Fruit fly (Drosophila melanogaster) whole organism, embryonic: Measurements from ENCODE around the gene Polr3F.
A peak's percentile ranks its signal among the peaks of the same experiment; 100 is the strongest.

Experiments
- Blimp-1 ChIP-seq: fragments of 200-800 bp; sonication (Bioruptor generic); optimal IDR thresholded peaks from 3 replicates; lab custom pipeline; 2018; ENCODE audit warnings: missing biosample characterization, missing genetic modification characterization, mild to moderate bottlenecking, moderate library complexity, missing genetic modification reagents
- Bteb2 ChIP-seq: fragments of 200-800 bp; sonication (Bioruptor generic); optimal IDR thresholded peaks from 2 replicates; lab custom pipeline; 2016; ENCODE audit warnings: missing biosample characterization, missing genetic modification characterization
- CG10565 ChIP-seq: fragments of 200-800 bp; sonication (Bioruptor generic); optimal IDR thresholded peaks from 3 replicates; lab custom pipeline; 2016; ENCODE audit warnings: missing biosample characterization, mild to moderate bottlenecking, missing genetic modification characterization
- CG11504 ChIP-seq: fragments of 200-800 bp; sonication (Bioruptor generic); optimal IDR thresholded peaks from 3 replicates; lab custom pipeline; 2019; ENCODE audit warnings: missing biosample characterization, mild to moderate bottlenecking, missing genetic modification characterization, moderate library complexity
- CG11695 ChIP-seq: fragments of 200-800 bp; sonication (Bioruptor generic); IDR thresholded peaks from 3 replicates; pipeline ENCODE4 v1.3.6; 2022; ENCODE audit warnings: missing biosample characterization, missing genetic modification characterization
- CG12236 ChIP-seq: fragments of 200-800 bp; sonication (Bioruptor generic); optimal IDR thresholded peaks from 2 replicates; lab custom pipeline; 2016; ENCODE audit warnings: missing biosample characterization, missing genetic modification characterization
- CG14710 ChIP-seq: fragments of 200-800 bp; sonication (Bioruptor generic); optimal IDR thresholded peaks from 3 replicates; lab custom pipeline; 2019; ENCODE audit warnings: missing biosample characterization, mild to moderate bottlenecking, missing genetic modification characterization, moderate library complexity
- CG15269 ChIP-seq: fragments of 200-800 bp; sonication (Bioruptor generic); optimal IDR thresholded peaks from 2 replicates; lab custom pipeline; 2018; ENCODE audit warnings: missing biosample characterization, mild to moderate bottlenecking, missing genetic modification characterization, moderate library complexity
- CG16863 ChIP-seq: fragments of 200-800 bp; sonication (Bioruptor generic); optimal IDR thresholded peaks from 3 replicates; lab custom pipeline; 2016; ENCODE audit warnings: missing biosample characterization, missing genetic modification characterization
- CG17361 ChIP-seq: fragments of 200-800 bp; sonication (Bioruptor generic); IDR thresholded peaks from 3 replicates; pipeline ENCODE4 v1.3.6; 2022; ENCODE audit warnings: missing biosample characterization, missing genetic modification characterization
- CG17385 ChIP-seq: fragments of 200-800 bp; sonication (Bioruptor generic); optimal IDR thresholded peaks from 3 replicates; lab custom pipeline; 2018; ENCODE audit warnings: missing biosample characterization, mild to moderate bottlenecking, missing genetic modification characterization
- CG18262 ChIP-seq: fragments of 200-800 bp; optimal IDR thresholded peaks from 3 replicates; lab custom pipeline; 2019; ENCODE audit warnings: missing biosample characterization, mild to moderate bottlenecking, missing genetic modification characterization, moderate library complexity
- CG2120 ChIP-seq: fragments of 200-800 bp; sonication (Bioruptor generic); optimal IDR thresholded peaks from 3 replicates; lab custom pipeline; 2016; ENCODE audit warnings: missing biosample characterization, missing genetic modification characterization
- CG30020 ChIP-seq: fragments of 200-800 bp; optimal IDR thresholded peaks from 2 replicates; lab custom pipeline; 2019; ENCODE audit warnings: missing biosample characterization, mild to moderate bottlenecking, missing genetic modification characterization, moderate library complexity
- CG31441 ChIP-seq: fragments of 200-800 bp; sonication (Bioruptor generic); IDR thresholded peaks from 2 replicates; pipeline ENCODE4 v1.3.6; 2022; ENCODE audit warnings: missing biosample characterization, missing genetic modification characterization
- CG32767 ChIP-seq: fragments of 200-800 bp; sonication (Bioruptor generic); IDR thresholded peaks from 2 replicates; pipeline ENCODE4 v1.3.6; 2022; ENCODE audit warnings: missing biosample characterization, missing genetic modification characterization
- CG3838 ChIP-seq: fragments of 200-800 bp; sonication (Bioruptor generic); optimal IDR thresholded peaks from 3 replicates; lab custom pipeline; 2016; ENCODE audit warnings: missing biosample characterization, missing genetic modification characterization
- CG3995 ChIP-seq: fragments of 200-800 bp; sonication (Bioruptor generic); optimal IDR thresholded peaks from 3 replicates; lab custom pipeline; 2016; ENCODE audit warnings: missing biosample characterization, missing genetic modification characterization
- CG5180 ChIP-seq: fragments of 200-800 bp; sonication (Bioruptor generic); optimal IDR thresholded peaks from 3 replicates; lab custom pipeline; 2017; ENCODE audit warnings: missing biosample characterization, missing genetic modification characterization, mild to moderate bottlenecking, moderate library complexity, missing genetic modification reagents
- CG6683 ChIP-seq: fragments of 200-800 bp; sonication (Bioruptor generic); optimal IDR thresholded peaks from 2 replicates; lab custom pipeline; 2017; ENCODE audit warnings: missing biosample characterization, mild to moderate bottlenecking, missing genetic modification characterization, missing genetic modification reagents
- CG7839 ChIP-seq: fragments of 200-800 bp; sonication (Bioruptor generic); optimal IDR thresholded peaks from 3 replicates; lab custom pipeline; 2018; ENCODE audit warnings: missing biosample characterization, mild to moderate bottlenecking, missing genetic modification characterization, moderate library complexity
- CG8924 ChIP-seq: fragments of 200-800 bp; optimal IDR thresholded peaks from 3 replicates; lab custom pipeline; 2019; ENCODE audit warnings: missing biosample characterization, mild to moderate bottlenecking, missing genetic modification characterization, moderate library complexity
- CG9727 ChIP-seq: fragments of 200-800 bp; sonication (Bioruptor generic); optimal IDR thresholded peaks from 3 replicates; lab custom pipeline; 2017; ENCODE audit warnings: missing biosample characterization, mild to moderate bottlenecking, missing genetic modification characterization
- CG9797 ChIP-seq: fragments of 200-800 bp; sonication (Bioruptor generic); optimal IDR thresholded peaks from 3 replicates; lab custom pipeline; 2018; ENCODE audit warnings: missing biosample characterization, mild to moderate bottlenecking, missing genetic modification characterization
- CG9817 ChIP-seq: fragments of 200-800 bp; sonication (Bioruptor generic); optimal IDR thresholded peaks from 2 replicates; lab custom pipeline; 2018; ENCODE audit warnings: missing biosample characterization, mild to moderate bottlenecking, missing genetic modification characterization, moderate library complexity
- Chrac-16 ChIP-seq: fragments of 200-800 bp; sonication (Bioruptor generic); optimal IDR thresholded peaks from 3 replicates; lab custom pipeline; 2016; ENCODE audit warnings: missing biosample characterization, missing genetic modification characterization
- D19A ChIP-seq: fragments of 200-800 bp; optimal IDR thresholded peaks from 3 replicates; lab custom pipeline; 2019; ENCODE audit warnings: missing biosample characterization, mild to moderate bottlenecking, missing genetic modification characterization, moderate library complexity
- Dip3 ChIP-seq: fragments of 200-800 bp; sonication (Bioruptor generic); optimal IDR thresholded peaks from 3 replicates; lab custom pipeline; 2016; ENCODE audit warnings: missing biosample characterization, missing genetic modification characterization
- Dp ChIP-seq: fragments of 200-800 bp; sonication (Bioruptor generic); optimal IDR thresholded peaks from 2 replicates; lab custom pipeline; 2018; ENCODE audit warnings: missing biosample characterization, mild to moderate bottlenecking, missing genetic modification characterization, moderate library complexity
- Ets65A ChIP-seq: fragments of 200-800 bp; sonication (Bioruptor generic); peaks from one replicate; lab custom pipeline; 2016; ENCODE audit warnings: missing biosample characterization, missing genetic modification characterization
- Kr ChIP-seq: fragments of 200-800 bp; sonication (Bioruptor generic); optimal IDR thresholded peaks from 2 replicates; lab custom pipeline; 2017; ENCODE audit warnings: missing biosample characterization, mild to moderate bottlenecking, missing genetic modification characterization
- Lhr ChIP-seq: fragments of 200-800 bp; sonication (Bioruptor generic); optimal IDR thresholded peaks from 3 replicates; lab custom pipeline; 2017; ENCODE audit warnings: mild to moderate bottlenecking, missing biosample characterization, missing genetic modification reagents, missing genetic modification characterization
- Nf-YB ChIP-seq: fragments of 200-800 bp; sonication (Bioruptor generic); optimal IDR thresholded peaks from 3 replicates; lab custom pipeline; 2019; ENCODE audit warnings: missing biosample characterization, mild to moderate bottlenecking, missing genetic modification characterization, moderate library complexity
- PHDP ChIP-seq: fragments of 200-800 bp; sonication (Bioruptor generic); optimal IDR thresholded peaks from 3 replicates; lab custom pipeline; 2018; ENCODE audit warnings: missing biosample characterization, mild to moderate bottlenecking, missing genetic modification characterization, moderate library complexity
- Scr ChIP-seq: fragments of 200-800 bp; sonication (Bioruptor generic); IDR thresholded peaks from 2 replicates; pipeline ENCODE4 v1.3.6; 2022; ENCODE audit warnings: missing biosample characterization, missing genetic modification characterization; ENCODE audit not compliant: partially characterized antibody
- Sin3A ChIP-seq: fragments of >200 bp; optimal IDR thresholded peaks from 2 replicates; lab custom pipeline; 2018
- gce ChIP-seq: fragments of 200-800 bp; sonication (Bioruptor generic); IDR thresholded peaks from 3 replicates; pipeline ENCODE4 v1.3.6; 2022; ENCODE audit warnings: missing biosample characterization, missing genetic modification characterization
- gfzf ChIP-seq: fragments of 200-800 bp; sonication (Bioruptor generic); optimal IDR thresholded peaks from 2 replicates; lab custom pipeline; 2016; ENCODE audit warnings: missing biosample characterization, mild to moderate bottlenecking, missing genetic modification characterization, moderate library complexity
- hbn ChIP-seq: fragments of 200-800 bp; sonication (Bioruptor generic); IDR thresholded peaks from 2 replicates; pipeline ENCODE4 v1.3.6; 2022; ENCODE audit warnings: missing biosample characterization, missing genetic modification characterization; ENCODE audit not compliant: partially characterized antibody
- lilli ChIP-seq: fragments of 200-800 bp; sonication (Bioruptor generic); optimal IDR thresholded peaks from 3 replicates; lab custom pipeline; 2016; ENCODE audit warnings: missing biosample characterization, missing genetic modification characterization
- pzg ChIP-seq: fragments of 200-800 bp; sonication (Bioruptor generic); optimal IDR thresholded peaks from 3 replicates; lab custom pipeline; 2018; ENCODE audit warnings: missing biosample characterization, mild to moderate bottlenecking, missing genetic modification characterization, moderate library complexity
- sd ChIP-seq: fragments of 200-800 bp; sonication (Bioruptor generic); optimal IDR thresholded peaks from 3 replicates; lab custom pipeline; 2018; ENCODE audit warnings: missing biosample characterization, mild to moderate bottlenecking, missing genetic modification characterization, moderate library complexity
- sens ChIP-seq: fragments of 200-800 bp; sonication (Bioruptor generic); peaks from one replicate; lab custom pipeline; 2016; ENCODE audit warnings: missing biosample characterization, missing genetic modification characterization
- shn ChIP-seq: fragments of 200-800 bp; sonication (Bioruptor generic); optimal IDR thresholded peaks from 3 replicates; lab custom pipeline; 2016; ENCODE audit warnings: missing biosample characterization, missing genetic modification characterization
- sna ChIP-seq: fragments of 200-800 bp; sonication (Bioruptor generic); IDR thresholded peaks from 2 replicates; pipeline ENCODE4 v1.3.6; 2022; ENCODE audit warnings: missing biosample characterization, missing genetic modification characterization; ENCODE audit not compliant: partially characterized antibody
- tin ChIP-seq: fragments of 200-800 bp; sonication (Bioruptor generic); optimal IDR thresholded peaks from 3 replicates; lab custom pipeline; 2016; ENCODE audit warnings: missing biosample characterization, missing genetic modification characterization
- twi ChIP-seq: fragments of 200-800 bp; optimal IDR thresholded peaks from 2 replicates; lab custom pipeline; 2019; ENCODE audit warnings: missing biosample characterization, mild to moderate bottlenecking, missing genetic modification characterization, moderate library complexity
- zen ChIP-seq: fragments of 200-800 bp; sonication (Bioruptor generic); optimal IDR thresholded peaks from 3 replicates; lab custom pipeline; 2018; ENCODE audit warnings: missing biosample characterization, mild to moderate bottlenecking, missing genetic modification characterization, moderate library complexity

The Polr3F gene

dm6 chr3R:22367126-22368076 lies at the start of gene Polr3F, which contains the start of gene PyK (continued):
- TF ChIP-seq CG6683 (no peak), lilli (GFP tag; lab: Kevin White, UChicago) (peak; percentile 56), Bteb2 (GFP tag; lab: Kevin White, UChicago) (peak; percentile 6), Scr (GFP tag; lab: Robert Waterston, UW) (peak; percentile 7; the same call in 1 of the 2 replicates), zen (tag; lab: Kevin White, UChicago) (peak; percentile 28), CG17361 (GFP tag; lab: Robert Waterston, UW) (peak; percentile 55; the same call in 2 of the 3 replicates), sd (no peak), CG9727 (GFP tag; lab: Kevin White, UChicago) (peak; percentile 41), CG30020 (tag; lab: Kevin White, UChicago) (peak; percentile 38), PHDP (tag; lab: Kevin White, UChicago) (peak; percentile 56), shn (GFP tag; lab: Kevin White, UChicago) (no peak), CG18262 (tag; lab: Kevin White, UChicago) (peak; percentile 34), CG5180 (no peak), CG2120 (GFP tag; lab: Kevin White, UChicago) (peak; percentile 52), CG15269 (tag; lab: Kevin White, UChicago) (peak; percentile 52), Lhr (GFP tag; lab: Kevin White, UChicago) (peak; percentile 34), CG7839 (peak; percentile 28), Blimp-1 (GFP tag; lab: Kevin White, UChicago) (peak; percentile 52), CG9797 (peak; percentile 40), CG3838 (GFP tag; lab: Kevin White, UChicago) (peak; percentile 26), CG14710 (tag; lab: Kevin White, UChicago) (peak; percentile 93), twi (tag; lab: Kevin White, UChicago) (peak; percentile 9), CG16863 (peak; percentile 3), D19A (tag; lab: Kevin White, UChicago) (peak; percentile 7), hbn (GFP tag; lab: Robert Waterston, UW) (0 out of 2 replicates have a peak, but pooled peaks have one; percentile 36), CG32767 (no peak), CG11695 (GFP tag; lab: Robert Waterston, UW) (no peak), sna (0 out of 2 replicates have a peak, but pooled peaks have one; percentile 17), gfzf (GFP tag; lab: Kevin White, UChicago) (peak; percentile 79), Chrac-16 (GFP tag; lab: Kevin White, UChicago) (peak; percentile 8), CG10565 (GFP tag; lab: Kevin White, UChicago) (no peak), CG17385 (GFP tag; lab: Kevin White, UChicago) (peak; percentile 98), Kr (GFP tag; lab: Kevin White, UChicago) (no peak), Dip3 (peak; percentile 10), CG9817 (peak; percentile 7), Dp (GFP tag; lab: Kevin White, UChicago) (peak; percentile 66), tin (GFP tag; lab: Kevin White, UChicago) (peak; percentile 24), pzg (GFP tag; lab: Kevin White, UChicago) (peak; percentile 60), Sin3A (lab: Kevin White, UChicago) (peak; percentile 18), Ets65A (peak; percentile 23), CG8924 (tag; lab: Kevin White, UChicago) (peak; percentile 34), Nf-YB (peak; percentile 14), CG11504 (tag; lab: Kevin White, UChicago) (peak; percentile 49), CG3995 (GFP tag; lab: Kevin White, UChicago) (peak; percentile 93), sens (GFP tag; lab: Kevin White, UChicago) (peak; percentile 80), gce (GFP tag; lab: Robert Waterston, UW) (no peak), CG31441 (GFP tag; lab: Robert Waterston, UW) (peak; percentile 50; the same call in 1 of the 2 replicates), CG12236 (GFP tag; lab: Kevin White, UChicago) (no peak)
